Worm (Caenorhabditis elegans) whole organism, L2 larva: ENCODE results near the gene B0310.1.
A peak's percentile ranks its signal among the peaks of the same experiment; 100 is the strongest.

ENCODE experiments used
- F13H6.1 ChIP-seq: sonication (generic microtip); optimal IDR thresholded peaks from 2 replicates; lab custom pipeline; 2016; ENCODE audit warnings: missing genetic modification characterization, missing compliant biosample characterization
- R02D3.7 ChIP-seq: fragments of 150-350 bp; optimal IDR thresholded peaks from 2 replicates; lab custom pipeline; 2014; ENCODE audit warnings: missing biosample characterization, missing genetic modification characterization
- Y55F3AM.14 ChIP-seq: fragments of 200-800 bp; sonication (Bioruptor generic); optimal IDR thresholded peaks from 2 replicates; lab custom pipeline; 2018; ENCODE audit warnings: mild to moderate bottlenecking, missing genetic modification characterization, missing compliant biosample characterization
- aly-2 ChIP-seq: fragments of 150-350 bp; optimal IDR thresholded peaks from 2 replicates; lab custom pipeline; 2014; ENCODE audit warnings: missing biosample characterization, missing genetic modification characterization
- ama-1 ChIP-seq: fragments of 150-350 bp; optimal IDR thresholded peaks from 2 replicates; lab custom pipeline; 2018; ENCODE audit warnings: inconsistent platforms
- blmp-1 ChIP-seq: sonication (generic microtip); optimal IDR thresholded peaks from 2 replicates; lab custom pipeline; 2017; ENCODE audit warnings: missing genetic modification characterization, mild to moderate bottlenecking, missing compliant biosample characterization, antibody characterized with exemption, moderate library complexity; ENCODE audit not compliant: insufficient read depth
- ceh-16 ChIP-seq: fragments of 150-350 bp; optimal IDR thresholded peaks from 2 replicates; lab custom pipeline; 2014; ENCODE audit warnings: missing biosample characterization, missing genetic modification characterization
- ceh-82 ChIP-seq: fragments of 150-350 bp; optimal IDR thresholded peaks from 2 replicates; lab custom pipeline; 2014; ENCODE audit warnings: missing biosample characterization, missing genetic modification characterization
- crh-2 ChIP-seq: sonication (generic microtip); optimal IDR thresholded peaks from 2 replicates; lab custom pipeline; 2017; ENCODE audit warnings: missing biosample characterization, missing genetic modification characterization
- egl-27 ChIP-seq: sonication (generic microtip); optimal IDR thresholded peaks from 3 replicates; lab custom pipeline; 2017; ENCODE audit warnings: missing biosample characterization, missing genetic modification reagents, missing genetic modification characterization
- gmeb-1 ChIP-seq: fragments of 150-350 bp; optimal IDR thresholded peaks from 2 replicates; lab custom pipeline; 2014; ENCODE audit warnings: missing biosample characterization, missing genetic modification characterization
- lin-11 ChIP-seq: fragments of 150-350 bp; sonication (generic microtip); optimal IDR thresholded peaks from 2 replicates; lab custom pipeline; 2014; ENCODE audit warnings: missing biosample characterization, missing genetic modification characterization, inconsistent platforms, mixed read lengths
- lin-13 ChIP-seq: fragments of 150-350 bp; optimal IDR thresholded peaks from 2 replicates; lab custom pipeline; 2014; ENCODE audit warnings: missing biosample characterization, missing genetic modification reagents, missing genetic modification characterization
- lsy-2 ChIP-seq, 2 experiments: fragments of 150-350 bp in 1 of 2; sonication (generic microtip) in 1 of 2; optimal IDR thresholded peaks; 2 replicates each; lab custom pipeline; 2014 to 2017; ENCODE audit warnings: missing biosample characterization in 2 of 2, missing genetic modification characterization in 2 of 2
- mab-5 ChIP-seq: fragments of 150-350 bp; optimal IDR thresholded peaks from 2 replicates; lab custom pipeline; 2014; ENCODE audit warnings: missing biosample characterization, missing genetic modification characterization
- nhr-10 ChIP-seq: sonication (generic microtip); optimal IDR thresholded peaks from 2 replicates; lab custom pipeline; 2017; ENCODE audit warnings: missing biosample characterization, missing genetic modification characterization
- nhr-11 ChIP-seq: fragments of 150-350 bp; optimal IDR thresholded peaks from 2 replicates; lab custom pipeline; 2014; ENCODE audit warnings: missing biosample characterization, missing genetic modification characterization
- nhr-12 ChIP-seq: fragments of 150-350 bp; optimal IDR thresholded peaks from 2 replicates; lab custom pipeline; 2014; ENCODE audit warnings: missing biosample characterization, missing genetic modification characterization
- nhr-129 ChIP-seq: fragments of 150-350 bp; optimal IDR thresholded peaks from 2 replicates; lab custom pipeline; 2014; ENCODE audit warnings: missing biosample characterization, missing genetic modification characterization
- nhr-21 ChIP-seq: fragments of 150-350 bp; optimal IDR thresholded peaks from 2 replicates; lab custom pipeline; 2014; ENCODE audit warnings: missing biosample characterization, missing genetic modification characterization
- nhr-23 ChIP-seq: fragments of 150-350 bp; optimal IDR thresholded peaks from 2 replicates; lab custom pipeline; 2014; ENCODE audit warnings: missing biosample characterization, missing genetic modification reagents, missing genetic modification characterization
- nhr-237 ChIP-seq: fragments of 150-350 bp; optimal IDR thresholded peaks from 2 replicates; lab custom pipeline; 2014; ENCODE audit warnings: missing biosample characterization, missing genetic modification characterization
- nhr-25 ChIP-seq: fragments of 150-350 bp; sonication (generic microtip); optimal IDR thresholded peaks from 3 replicates; lab custom pipeline; 2014; ENCODE audit warnings: missing biosample characterization, missing genetic modification characterization
- nhr-77 ChIP-seq: fragments of 150-350 bp; optimal IDR thresholded peaks from 2 replicates; lab custom pipeline; 2014; ENCODE audit warnings: missing biosample characterization, missing genetic modification characterization
- sem-4 ChIP-seq: fragments of 150-350 bp; optimal IDR thresholded peaks from 2 replicates; lab custom pipeline; 2014; ENCODE audit warnings: missing biosample characterization, missing genetic modification reagents, missing genetic modification characterization
- skn-1 ChIP-seq: sonication (generic microtip); optimal IDR thresholded peaks from 2 replicates; lab custom pipeline; 2017; ENCODE audit warnings: missing biosample characterization, missing genetic modification characterization
- unc-55 ChIP-seq: fragments of 150-350 bp; sonication (generic microtip); optimal IDR thresholded peaks from 3 replicates; lab custom pipeline; 2014; ENCODE audit warnings: missing biosample characterization, missing genetic modification reagents, missing genetic modification characterization
- zag-1 ChIP-seq: fragments of 150-350 bp; optimal IDR thresholded peaks from 2 replicates; lab custom pipeline; 2014; ENCODE audit warnings: missing biosample characterization, missing genetic modification characterization
- ztf-1 ChIP-seq: fragments of 200-800 bp; sonication (Bioruptor generic); conservative IDR thresholded peaks from 2 replicates; pipeline ENCODE4 v1.3.6; 2022; ENCODE audit warnings: missing genetic modification characterization, missing compliant biosample characterization
- ztf-4 ChIP-seq: fragments of 150-350 bp; optimal IDR thresholded peaks from 2 replicates; lab custom pipeline; 2014; ENCODE audit warnings: missing biosample characterization, missing genetic modification characterization

Gene B0310.1

ce11 chrX:535728-536127, 42.7 kb downstream of the B0310.1 start, which contains the start of gene F28C10.3 (continued):
- TF ChIP-seq nhr-25 (tag; lab: Kevin White, UChicago) = peak; percentile 91
- TF ChIP-seq lsy-2 (tag; optimal IDR thresholded peaks at IDR 0.05; lab: Kevin White, UChicago) = peak; percentile 55 to 88
- TF ChIP-seq nhr-129 (tag; lab: Kevin White, UChicago) = peak; percentile 94
- peak; percentile 77 for TF ChIP-seq unc-55 (GFP tag; lab: Kevin White, UChicago)
- peak; percentile 31 for TF ChIP-seq nhr-237
- TF ChIP-seq blmp-1 (tag; lab: Kevin White, UChicago) = peak; percentile 87
- peak; percentile 58 for TF ChIP-seq Y55F3AM.14
- peak; percentile 22 for TF ChIP-seq ceh-16 (tag; lab: Kevin White, UChicago)
- TF ChIP-seq gmeb-1 = no peak

ce11 chrX:536365-536764, 43.3 kb downstream of the B0310.1 start:
- no peak for TF ChIP-seq aly-2 (tag; lab: Kevin White, UChicago)
- no peak for TF ChIP-seq lsy-2 (tag; optimal IDR thresholded peaks at IDR 0.05; lab: Kevin White, UChicago)
- TF ChIP-seq nhr-129 (tag; lab: Kevin White, UChicago) = peak; percentile 58
- TF ChIP-seq ceh-16 (tag; lab: Kevin White, UChicago) = no peak
- TF ChIP-seq blmp-1 (tag; lab: Kevin White, UChicago) = no peak
- no peak for TF ChIP-seq zag-1 (tag; lab: Kevin White, UChicago)
- TF ChIP-seq nhr-10 (tag; lab: Kevin White, UChicago) = no peak
- no peak for TF ChIP-seq egl-27 (tag; lab: Kevin White, UChicago)
- TF ChIP-seq, all 48 proteins: peak for 1

ce11 chrX:538083-538482, 45.1 kb downstream of the B0310.1 start:
- TF ChIP-seq ceh-16 (tag; lab: Kevin White, UChicago) = no peak
- no peak for TF ChIP-seq lin-11 (tag; lab: Kevin White, UChicago)
- no peak for TF ChIP-seq nhr-21
- no peak for TF ChIP-seq nhr-23 (tag; lab: Kevin White, UChicago)
- no peak for TF ChIP-seq ztf-4 (tag; lab: Kevin White, UChicago)
- TF ChIP-seq nhr-129 (tag; lab: Kevin White, UChicago) = no peak
- TF ChIP-seq sem-4 (tag; lab: Kevin White, UChicago) = no peak
- TF ChIP-seq unc-55 (GFP tag; lab: Kevin White, UChicago) = no peak
- no peak for TF ChIP-seq F13H6.1 (tag; lab: Kevin White, UChicago)
- no peak for TF ChIP-seq nhr-11 (tag; lab: Kevin White, UChicago)
- no peak for TF ChIP-seq blmp-1 (tag; lab: Kevin White, UChicago)
- no peak for TF ChIP-seq skn-1
- no peak for TF ChIP-seq nhr-25 (tag; lab: Kevin White, UChicago)
- no peak for TF ChIP-seq ceh-82 (tag; lab: Kevin White, UChicago)
- no peak for TF ChIP-seq ama-1 (lab: Kevin White, UChicago)
- TF ChIP-seq Y55F3AM.14 = no peak
- TF ChIP-seq crh-2 (tag; lab: Kevin White, UChicago) = no peak
- TF ChIP-seq nhr-12 (tag; lab: Kevin White, UChicago) = no peak
- TF ChIP-seq lin-13 (GFP tag; lab: Kevin White, UChicago) = no peak
- TF ChIP-seq R02D3.7 (tag; lab: Kevin White, UChicago) = no peak

ce11 chrX:542807-543206, 49.8 kb downstream of the B0310.1 start, which contains the start of gene F28C10.1:
F28C10.1 (plus strand) TSS chrX:543107.
- TF ChIP-seq mab-5 (tag; lab: Kevin White, UChicago) (no peak), ztf-1 (GFP tag; lab: Robert Waterston, UW) (no peak), lin-13 (GFP tag; lab: Kevin White, UChicago) (no peak), nhr-237 (no peak), nhr-77 (no peak)
